Fruit fly (Drosophila melanogaster) whole organism, prepupa: ENCODE measurements around the gene CG42847.

ENCODE experiments used
- CG15336 ChIP-seq: fragments of 200-800 bp; sonication (Bioruptor generic); IDR thresholded peaks from 2 replicates; pipeline ENCODE4 v1.3.6; 2022; ENCODE audit warnings: missing biosample characterization, missing genetic modification characterization
- CG4318 ChIP-seq: fragments of 200-800 bp; sonication (Bioruptor generic); optimal IDR thresholded peaks from 3 replicates; lab custom pipeline; 2017; ENCODE audit warnings: missing biosample characterization, mild to moderate bottlenecking, missing genetic modification characterization
- CG8632 ChIP-seq: fragments of 200-800 bp; sonication (Bioruptor generic); optimal IDR thresholded peaks from 3 replicates; lab custom pipeline; 2016; ENCODE audit warnings: missing biosample characterization, missing genetic modification characterization
- Hr4 ChIP-seq: fragments of 200-800 bp; sonication (Bioruptor generic); optimal IDR thresholded peaks from 3 replicates; lab custom pipeline; 2016; ENCODE audit warnings: missing biosample characterization, missing genetic modification characterization
- OdsH ChIP-seq: fragments of 200-800 bp; sonication (Bioruptor generic); optimal IDR thresholded peaks from 3 replicates; lab custom pipeline; 2016; ENCODE audit warnings: missing biosample characterization, missing genetic modification characterization
- Sox15 ChIP-seq: fragments of 200-800 bp; sonication (Bioruptor generic); optimal IDR thresholded peaks from 3 replicates; lab custom pipeline; 2016; ENCODE audit warnings: missing biosample characterization, missing genetic modification characterization
- cyc ChIP-seq: fragments of 200-800 bp; sonication (Bioruptor generic); optimal IDR thresholded peaks from 3 replicates; lab custom pipeline; 2016; ENCODE audit warnings: missing biosample characterization, missing genetic modification characterization
- dac ChIP-seq: fragments of 200-800 bp; sonication (Bioruptor generic); optimal IDR thresholded peaks from 2 replicates; lab custom pipeline; 2017; ENCODE audit warnings: missing biosample characterization, mild to moderate bottlenecking, missing genetic modification characterization
- pdm3 ChIP-seq: fragments of 200-800 bp; sonication (Bioruptor generic); optimal IDR thresholded peaks from 3 replicates; lab custom pipeline; 2016; ENCODE audit warnings: missing biosample characterization, missing genetic modification characterization

DNA sequence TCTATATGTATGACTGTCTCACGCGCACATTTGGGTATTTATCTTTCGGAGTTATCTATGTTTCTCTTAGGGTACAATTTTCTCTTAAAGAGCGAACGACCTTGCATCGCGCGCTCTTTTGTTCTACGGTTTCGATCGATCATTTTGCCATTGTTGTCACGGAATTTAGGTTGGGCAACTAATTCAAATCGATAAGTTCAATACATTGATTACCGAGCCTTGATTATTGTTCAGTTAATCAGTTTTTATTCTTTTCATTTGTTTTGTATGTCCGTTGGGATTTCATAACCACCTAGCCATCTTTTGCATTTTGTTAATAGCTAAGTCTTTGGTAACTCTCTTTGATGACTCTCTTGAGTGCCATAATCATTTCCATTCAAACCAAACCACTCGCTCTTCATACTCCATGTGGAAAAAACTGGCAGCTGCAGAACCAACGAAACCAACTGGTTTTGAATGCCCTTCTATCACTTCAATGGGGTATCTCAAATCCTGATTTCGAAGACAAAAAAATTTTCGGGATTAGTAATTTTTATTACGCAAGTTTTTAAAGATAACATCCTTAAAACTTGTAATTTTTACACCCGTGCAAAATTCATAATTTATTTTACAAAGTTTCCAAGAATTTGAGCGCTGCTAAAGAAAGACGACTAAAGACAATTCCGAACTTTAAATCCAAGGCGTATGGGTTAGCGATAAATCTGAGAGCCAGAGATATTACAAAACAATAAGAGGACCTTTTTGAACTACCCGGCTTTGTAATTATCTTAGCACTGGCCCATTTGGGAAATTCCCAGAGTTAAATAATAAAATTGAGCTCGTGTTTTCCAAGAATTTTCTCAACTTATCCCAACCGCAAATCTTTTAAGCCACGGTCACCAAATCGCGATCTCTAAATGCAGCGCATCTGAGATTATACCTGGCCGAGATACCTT, 20.9 kb downstream of the CG42847 start:
- TF ChIP-seq pdm3 (no peak), CG15336 (GFP tag; lab: Robert Waterston, UW) (no peak), dac (GFP tag; lab: Kevin White, UChicago) (no peak), CG4318 (GFP tag; lab: Kevin White, UChicago) (peak; percentile 15), OdsH (peak; percentile 20), CG8632 (GFP tag; lab: Kevin White, UChicago) (peak; percentile 50), Sox15 (GFP tag; lab: Kevin White, UChicago) (peak; percentile 31), cyc (GFP tag; lab: Kevin White, UChicago) (peak; percentile 1), Hr4 (GFP tag; lab: Kevin White, UChicago) (peak; percentile 19)
